Fruit fly (Drosophila melanogaster): ENCODE measurements around the gene CG1105.

Gene CG1105

dm6 chr3R:7067092-7067491, at the start of gene CG1105, which contains the start of gene CG1965:
Gene CG1105, minus strand, starts transcription at chr3R:7067136.
Gene CG1965, plus strand, starts transcription at chr3R:7067401.
- TF ChIP-seq psq (optimal IDR thresholded peaks at IDR 0.05) (no peak), Sin3A (optimal IDR thresholded peaks at IDR 0.05) (no peak)

DNA sequence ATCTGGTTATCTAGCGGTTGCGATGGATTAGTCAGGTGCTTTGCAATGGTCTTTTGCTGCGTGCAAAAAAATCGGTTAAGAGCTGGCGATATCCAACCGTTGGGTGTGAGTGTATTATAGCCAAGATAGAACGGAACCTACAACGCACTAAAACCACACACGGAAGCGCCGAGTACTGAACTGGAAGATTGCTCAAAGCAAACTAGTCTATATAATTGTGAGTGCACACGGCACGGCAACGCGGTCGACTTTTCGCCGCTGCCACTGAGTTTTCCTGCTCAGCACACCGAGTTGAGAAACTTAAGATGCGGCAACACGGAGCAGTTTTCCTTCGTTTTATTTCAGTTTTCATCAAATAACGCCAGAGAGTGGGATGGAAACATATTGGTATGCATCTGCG, 49.6 kb upstream of the CG1105 start:
- TF ChIP-seq Myc (optimal IDR thresholded peaks at IDR 0.05) (no peak), Sin3A (optimal IDR thresholded peaks at IDR 0.05) (no peak), h (optimal IDR thresholded peaks at IDR 0.05) (no peak), ttk (optimal IDR thresholded peaks at IDR 0.05) (no peak)

DNA sequence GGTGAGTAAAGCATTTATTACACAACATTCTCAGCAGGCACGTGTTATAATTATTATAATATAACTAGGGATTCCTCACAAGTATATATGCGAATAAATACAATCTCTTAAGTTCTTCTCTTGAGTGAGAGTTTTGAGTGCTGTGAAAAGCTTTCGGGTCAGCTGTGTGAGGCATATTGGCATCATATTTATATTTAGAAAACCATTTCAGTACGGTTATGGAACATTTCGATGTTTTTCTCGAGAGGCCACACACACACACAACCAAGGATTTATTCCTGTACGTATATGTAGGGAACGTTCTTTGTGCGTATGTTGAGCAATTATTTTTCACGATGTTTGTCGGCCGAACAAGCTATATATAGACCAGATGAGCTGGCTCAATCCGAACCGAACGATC, 46.0 kb upstream of the CG1105 start:
- TF ChIP-seq h (optimal IDR thresholded peaks at IDR 0.05) = no peak
- TF ChIP-seq Sin3A (optimal IDR thresholded peaks at IDR 0.05) = no peak
- no peak for TF ChIP-seq ttk (optimal IDR thresholded peaks at IDR 0.05)
- no peak for TF ChIP-seq Myc (optimal IDR thresholded peaks at IDR 0.05)
- no peak for TF ChIP-seq insv (optimal IDR thresholded peaks at IDR 0.05)
- no peak for TF ChIP-seq psq (optimal IDR thresholded peaks at IDR 0.05)

DNA sequence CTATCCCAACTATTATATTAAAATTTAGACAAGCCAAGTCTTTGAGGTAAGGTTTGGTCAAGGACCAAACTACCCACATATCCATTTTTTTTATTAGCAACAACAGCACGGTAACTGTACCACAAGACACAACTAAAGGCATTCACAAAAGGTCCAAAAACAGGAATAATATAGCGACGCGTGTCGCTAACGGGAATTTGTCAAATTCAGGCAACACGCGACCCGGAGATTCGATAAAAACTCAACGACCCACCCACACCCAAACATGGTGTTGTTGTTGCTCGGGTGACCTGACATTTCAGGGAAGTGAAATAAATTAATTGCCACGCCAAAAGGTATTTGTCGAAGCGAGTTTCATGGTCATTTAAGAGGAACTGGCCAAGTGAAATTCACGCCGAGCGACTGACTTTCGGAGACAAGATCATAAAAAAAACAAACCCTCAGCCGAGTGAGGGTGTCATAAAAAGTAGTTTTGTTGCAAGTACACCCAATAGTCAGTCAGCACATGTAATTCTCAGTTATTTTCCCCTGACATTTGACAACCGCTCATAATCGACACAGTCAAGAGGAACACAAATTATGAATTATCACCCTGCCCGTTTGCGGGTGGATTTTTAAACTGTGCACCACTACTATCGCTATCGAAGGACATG, 44.4 kb upstream of the CG1105 start:
- TF ChIP-seq Sin3A (optimal IDR thresholded peaks at IDR 0.05) = no peak
- TF ChIP-seq h (optimal IDR thresholded peaks at IDR 0.05) = no peak
- no peak for TF ChIP-seq ttk (optimal IDR thresholded peaks at IDR 0.05)

- TF ChIP-seq Sin3A (optimal IDR thresholded peaks at IDR 0.05) (no peak), h (optimal IDR thresholded peaks at IDR 0.05) (no peak), insv (optimal IDR thresholded peaks at IDR 0.05) (no peak), psq (optimal IDR thresholded peaks at IDR 0.05) (no peak), ttk (optimal IDR thresholded peaks at IDR 0.05) (no peak), Myc (optimal IDR thresholded peaks at IDR 0.05) (no peak)
Measured at dm6 chr3R:7109760-7110303, 42.9 kb upstream of the CG1105 start.

dm6 chr3R:7108589-7109312, 41.8 kb upstream of the CG1105 start:
- no peak for TF ChIP-seq Myc (optimal IDR thresholded peaks at IDR 0.05)
- no peak for TF ChIP-seq ttk (optimal IDR thresholded peaks at IDR 0.05)
- TF ChIP-seq psq (optimal IDR thresholded peaks at IDR 0.05) = no peak
- no peak for TF ChIP-seq insv (optimal IDR thresholded peaks at IDR 0.05)
- no peak for TF ChIP-seq h (optimal IDR thresholded peaks at IDR 0.05)
- no peak for TF ChIP-seq Sin3A (optimal IDR thresholded peaks at IDR 0.05)

DNA sequence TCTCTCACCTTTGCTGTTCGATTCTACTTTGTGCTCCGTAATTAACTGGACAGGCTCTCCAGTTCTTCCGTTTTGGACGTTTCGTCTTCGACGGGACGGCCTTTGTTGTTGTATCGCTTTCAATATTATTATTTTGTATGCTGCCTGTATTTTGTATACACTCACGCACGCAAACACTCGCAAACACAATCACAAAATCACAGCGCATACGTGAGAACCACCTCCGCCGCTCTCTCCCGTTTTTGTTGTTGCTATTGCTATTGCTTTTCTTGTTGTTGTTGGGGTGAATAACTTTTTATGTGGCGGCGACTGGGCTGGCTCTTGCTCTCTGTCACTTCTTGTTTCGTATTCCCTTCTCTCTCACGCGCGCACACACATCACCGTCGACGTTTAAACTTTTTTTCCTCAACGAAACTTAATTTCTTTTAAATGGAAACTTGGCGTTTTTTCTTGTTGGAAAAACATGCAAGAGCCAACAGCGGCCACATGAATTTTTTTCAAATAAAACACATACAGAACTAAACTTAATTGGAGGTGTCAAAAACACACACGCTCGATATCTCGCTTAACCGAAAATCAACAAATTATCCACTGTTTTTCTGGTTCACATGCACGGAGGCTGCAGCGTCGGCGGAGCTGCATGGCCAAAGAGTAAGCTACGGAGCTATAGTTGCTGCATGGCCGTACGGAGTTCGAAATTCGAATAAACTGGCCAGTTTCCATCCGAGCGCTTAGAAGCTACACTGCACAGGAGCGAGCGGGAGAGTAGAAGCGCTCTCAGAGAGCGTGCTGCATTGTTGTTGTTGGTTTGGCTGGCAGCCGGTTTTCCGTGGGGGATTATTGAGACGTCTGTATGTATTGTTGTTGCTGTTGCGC, 41.0 kb upstream of the CG1105 start:
- TF ChIP-seq insv (optimal IDR thresholded peaks at IDR 0.05) (no peak), h (optimal IDR thresholded peaks at IDR 0.05) (no peak)

- no peak for TF ChIP-seq h (optimal IDR thresholded peaks at IDR 0.05)
- TF ChIP-seq Sin3A (optimal IDR thresholded peaks at IDR 0.05) = no peak
- no peak for TF ChIP-seq insv (optimal IDR thresholded peaks at IDR 0.05)
Measured at dm6 chr3R:7105503-7106164, 38.7 kb upstream of the CG1105 start.

DNA sequence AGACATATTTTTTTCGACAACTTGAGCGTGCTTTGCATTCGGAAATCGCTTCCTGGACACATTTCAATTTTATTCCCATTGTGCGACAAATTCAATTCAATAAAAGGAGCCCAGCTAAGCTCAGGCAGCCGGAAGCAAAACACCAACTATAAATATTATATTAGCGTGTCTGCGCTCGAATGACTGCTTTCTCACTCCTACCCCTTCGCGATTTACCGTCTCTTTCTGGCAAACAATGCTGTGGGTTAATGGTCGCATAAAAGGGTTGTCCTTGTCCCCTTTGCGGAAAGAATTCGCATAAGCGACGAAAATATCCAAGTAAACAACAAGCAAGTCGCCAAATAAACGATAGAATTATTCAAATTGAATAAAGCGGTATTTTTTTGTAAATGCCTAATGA, 37.4 kb upstream of the CG1105 start:
- TF ChIP-seq ttk (optimal IDR thresholded peaks at IDR 0.05) (no peak), insv (optimal IDR thresholded peaks at IDR 0.05) (no peak), Myc (optimal IDR thresholded peaks at IDR 0.05) (no peak), Sin3A (optimal IDR thresholded peaks at IDR 0.05) (no peak), psq (optimal IDR thresholded peaks at IDR 0.05) (no peak), h (optimal IDR thresholded peaks at IDR 0.05) (no peak)

DNA sequence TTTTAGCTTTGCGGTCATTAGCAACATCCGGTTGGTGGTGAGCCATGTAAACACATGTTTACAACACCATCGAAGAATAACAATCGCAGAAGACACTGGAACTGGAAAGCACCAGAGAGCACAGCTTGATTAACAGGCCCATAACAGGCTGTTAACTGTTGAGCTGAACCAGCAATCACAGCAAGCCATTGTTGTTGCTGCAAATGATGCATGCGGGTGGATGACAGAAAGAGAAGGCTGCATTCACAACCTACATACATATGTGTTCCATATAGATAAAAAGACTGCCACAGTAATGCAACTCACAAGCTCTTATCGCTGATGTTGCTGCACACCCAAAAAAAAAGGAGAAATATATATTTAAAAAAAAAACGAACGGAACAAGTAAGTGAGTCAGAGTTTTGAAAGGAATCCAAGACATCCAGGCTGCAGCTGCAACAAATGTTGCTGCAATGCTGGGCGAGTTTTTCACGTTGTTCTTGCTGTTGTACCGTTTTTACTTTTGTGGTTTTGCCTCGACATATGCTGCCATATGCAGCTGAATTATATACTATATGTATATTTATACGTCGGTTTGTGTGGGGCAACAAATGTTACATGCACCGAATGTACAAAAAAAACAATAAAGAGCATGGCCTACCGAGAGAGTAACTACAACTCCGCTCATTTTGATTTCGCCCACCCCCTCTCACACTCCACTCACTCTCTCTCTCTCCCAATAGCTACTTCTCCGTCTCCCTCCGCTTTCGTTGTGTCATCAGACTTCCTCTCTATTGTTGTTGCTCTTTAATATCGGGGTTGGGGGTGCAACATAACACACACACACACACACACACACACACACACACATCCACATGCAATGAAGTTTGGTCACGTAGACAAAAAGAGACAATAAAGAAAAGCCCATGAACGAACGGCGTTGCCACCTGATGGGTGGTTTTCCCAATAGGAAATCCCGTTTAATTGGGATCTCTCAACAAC, 36.2 kb upstream of the CG1105 start:
- TF ChIP-seq psq (optimal IDR thresholded peaks at IDR 0.05) (no peak), Sin3A (optimal IDR thresholded peaks at IDR 0.05) (no peak), ttk (optimal IDR thresholded peaks at IDR 0.05) (no peak), insv (optimal IDR thresholded peaks at IDR 0.05) (no peak), Myc (optimal IDR thresholded peaks at IDR 0.05) (no peak), h (optimal IDR thresholded peaks at IDR 0.05) (no peak)

DNA sequence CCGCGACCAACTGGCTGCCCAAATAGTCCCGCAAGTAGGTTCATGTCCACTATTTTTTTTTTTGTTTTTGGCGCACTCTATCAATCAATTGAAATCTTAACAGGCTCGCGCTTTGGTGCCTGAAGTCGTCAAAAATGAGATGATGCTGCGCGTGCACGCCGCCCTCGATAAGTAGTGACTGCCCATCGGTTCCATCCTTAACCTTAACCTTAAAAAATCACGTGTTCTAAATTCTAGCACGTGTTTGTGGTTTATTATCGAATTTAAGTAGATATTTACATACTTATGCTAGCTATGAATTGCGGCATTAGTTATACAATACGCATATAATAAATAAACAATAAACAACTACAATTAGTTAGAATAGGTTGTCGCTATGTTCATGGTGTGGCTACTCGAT, 27.4 kb upstream of the CG1105 start:
- TF ChIP-seq h (optimal IDR thresholded peaks at IDR 0.05) = no peak
- TF ChIP-seq Sin3A (optimal IDR thresholded peaks at IDR 0.05) = no peak

Measured in Kc167 (cell line).